Worm (Caenorhabditis elegans) whole organism, L1 larva: ENCODE measurements around the gene clec-70.

Experiments
- C04F5.9 ChIP-seq: sonication (generic microtip); optimal IDR thresholded peaks from 2 replicates; lab custom pipeline; 2016; ENCODE audit warnings: missing genetic modification characterization, missing compliant biosample characterization
- alr-1 ChIP-seq: fragments of 200-800 bp; sonication (Bioruptor generic); optimal IDR thresholded peaks from 2 replicates; lab custom pipeline; 2018; ENCODE audit warnings: borderline replicate concordance, mild to moderate bottlenecking, missing genetic modification characterization, missing compliant biosample characterization
- blmp-1 ChIP-seq: fragments of 150-350 bp; optimal IDR thresholded peaks from 2 replicates; lab custom pipeline; 2014; ENCODE audit warnings: missing biosample characterization, missing genetic modification characterization
- ceh-8 ChIP-seq: fragments of 200-800 bp; sonication (Bioruptor generic); optimal IDR thresholded peaks from 2 replicates; lab custom pipeline; 2018; ENCODE audit warnings: mild to moderate bottlenecking, missing genetic modification characterization, moderate library complexity, missing compliant biosample characterization
- ceh-82 ChIP-seq, 3 experiments: fragments of 150-350 bp in 1 of 3; sonication (generic microtip) in 2 of 3; optimal IDR thresholded peaks; 2 replicates each; lab custom pipeline; 2014 to 2017; ENCODE audit warnings: missing biosample characterization in 3 of 3, missing genetic modification characterization in 3 of 3
- ceh-88 ChIP-seq: fragments of 200-800 bp; sonication (Bioruptor generic); IDR thresholded peaks from 2 replicates; pipeline ENCODE4 v1.3.6; 2022; ENCODE audit warnings: missing genetic modification characterization, missing compliant biosample characterization
- ces-1 ChIP-seq: fragments of 150-350 bp; optimal IDR thresholded peaks from 2 replicates; lab custom pipeline; 2014; ENCODE audit warnings: missing biosample characterization, missing genetic modification reagents, missing genetic modification characterization
- dsc-1 ChIP-seq: sonication (generic microtip); optimal IDR thresholded peaks from 2 replicates; lab custom pipeline; 2016; ENCODE audit warnings: mild to moderate bottlenecking, missing genetic modification characterization, missing compliant biosample characterization
- efl-1 ChIP-seq, 4 experiments: fragments of 150-350 bp; optimal IDR thresholded peaks in 3 of 4; peaks in 1 of 4; 1 replicate in 1 of 4; 2 replicates in 3 of 4; lab custom pipeline; 2014; ENCODE audit warnings: missing biosample characterization in 2 of 4, missing genetic modification characterization in 2 of 4, missing genetic modification reagents in 2 of 4
- egl-13 ChIP-seq: sonication (generic microtip); optimal IDR thresholded peaks from 2 replicates; lab custom pipeline; 2016; ENCODE audit warnings: missing genotype, missing genetic modification reagents, missing genetic modification characterization, missing compliant biosample characterization
- egl-27 ChIP-seq, 2 experiments: fragments of 150-350 bp in 1 of 2; sonication (generic microtip); optimal IDR thresholded peaks; 3 replicates each; lab custom pipeline; 2017 to 2018; ENCODE audit warnings: missing biosample characterization in 2 of 2, missing genetic modification characterization in 2 of 2, missing genetic modification reagents in 2 of 2
- elt-2 ChIP-seq: sonication (generic microtip); optimal IDR thresholded peaks from 2 replicates; lab custom pipeline; 2016; ENCODE audit warnings: missing genetic modification characterization, mild to moderate bottlenecking, inconsistent platforms, missing compliant biosample characterization, missing genetic modification reagents
- fkh-8 ChIP-seq: sonication (generic microtip); optimal IDR thresholded peaks from 2 replicates; lab custom pipeline; 2016; ENCODE audit warnings: mild to moderate bottlenecking, missing genetic modification characterization, missing compliant biosample characterization
- hlh-4 ChIP-seq: sonication (generic microtip); optimal IDR thresholded peaks from 2 replicates; lab custom pipeline; 2016; ENCODE audit warnings: mild to moderate bottlenecking, missing genetic modification characterization, missing compliant biosample characterization
- hpl-2 ChIP-seq: fragments of 150-350 bp; optimal IDR thresholded peaks from 2 replicates; lab custom pipeline; 2014; ENCODE audit warnings: missing biosample characterization, missing genetic modification reagents, missing genetic modification characterization
- irx-1 ChIP-seq: sonication (generic microtip); optimal IDR thresholded peaks from 2 replicates; lab custom pipeline; 2016; ENCODE audit warnings: missing genetic modification characterization, missing compliant biosample characterization
- isw-1 ChIP-seq: fragments of 200-800 bp; sonication (Bioruptor generic); IDR thresholded peaks from 2 replicates; pipeline ENCODE4 v1.3.6; 2022; ENCODE audit warnings: missing genetic modification characterization, missing compliant biosample characterization
- jun-1 ChIP-seq: fragments of 150-350 bp; optimal IDR thresholded peaks from 2 replicates; lab custom pipeline; 2014; ENCODE audit warnings: missing biosample characterization, missing genetic modification reagents, missing genetic modification characterization
- lin-15B ChIP-seq: fragments of 150-350 bp; sonication (generic microtip); optimal IDR thresholded peaks from 3 replicates; lab custom pipeline; 2014; ENCODE audit warnings: missing biosample characterization, missing genetic modification characterization
- lin-35 ChIP-seq, 2 experiments: fragments of 150-350 bp; optimal IDR thresholded peaks; 2 replicates each; lab custom pipeline; 2014; ENCODE audit warnings: missing biosample characterization in 2 of 2, missing genetic modification characterization in 2 of 2, missing genetic modification reagents in 2 of 2
- lin-39 ChIP-seq: fragments of 150-350 bp; optimal IDR thresholded peaks from 2 replicates; lab custom pipeline; 2014; ENCODE audit warnings: missing biosample characterization, missing genetic modification reagents, missing genetic modification characterization
- lir-3 ChIP-seq: sonication (generic microtip); optimal IDR thresholded peaks from 2 replicates; lab custom pipeline; 2016; ENCODE audit warnings: mild to moderate bottlenecking, missing genetic modification characterization, moderate library complexity, missing compliant biosample characterization; ENCODE audit not compliant: poor library complexity
- lsy-2 ChIP-seq, 2 experiments: fragments of 150-350 bp; optimal IDR thresholded peaks; 2 replicates each; lab custom pipeline; 2014; ENCODE audit warnings: missing biosample characterization in 2 of 2, missing genetic modification characterization in 2 of 2
- mdl-1 ChIP-seq, 2 experiments: fragments of 150-350 bp; optimal IDR thresholded peaks; 2 replicates each; lab custom pipeline; 2014 to 2017; ENCODE audit warnings: missing biosample characterization in 2 of 2, missing genetic modification characterization in 2 of 2, inconsistent platforms in 1 of 2
- nhr-19 ChIP-seq: fragments of 200-800 bp; sonication (Bioruptor generic); conservative IDR thresholded peaks from 2 replicates; pipeline ENCODE4 v1.3.6; 2022; ENCODE audit warnings: missing genetic modification characterization, missing compliant biosample characterization
- nhr-20 ChIP-seq: sonication (generic microtip); optimal IDR thresholded peaks from 2 replicates; lab custom pipeline; 2016; ENCODE audit warnings: mild to moderate bottlenecking, missing genetic modification characterization, missing compliant biosample characterization
- nhr-237 ChIP-seq: fragments of 150-350 bp; optimal IDR thresholded peaks from 2 replicates; lab custom pipeline; 2014; ENCODE audit warnings: missing biosample characterization, missing genetic modification characterization
- nhr-28 ChIP-seq: fragments of 150-350 bp; optimal IDR thresholded peaks from 2 replicates; lab custom pipeline; 2014; ENCODE audit warnings: missing biosample characterization, missing genetic modification characterization
- nhr-76 ChIP-seq: sonication (generic microtip); optimal IDR thresholded peaks from 2 replicates; lab custom pipeline; 2017; ENCODE audit warnings: missing biosample characterization, missing genetic modification characterization
- nhr-90 ChIP-seq: sonication (generic microtip); optimal IDR thresholded peaks from 2 replicates; lab custom pipeline; 2016; ENCODE audit warnings: mild to moderate bottlenecking, missing genetic modification characterization, missing compliant biosample characterization; ENCODE audit not compliant: poor library complexity
- pag-3 ChIP-seq: sonication (generic microtip); optimal IDR thresholded peaks from 2 replicates; lab custom pipeline; 2017; ENCODE audit warnings: missing genetic modification characterization, mild to moderate bottlenecking, missing compliant biosample characterization, antibody characterized with exemption, borderline replicate concordance; ENCODE audit not compliant: insufficient read depth
- pax-3 ChIP-seq: fragments of 200-800 bp; sonication (Bioruptor generic); optimal IDR thresholded peaks from 2 replicates; lab custom pipeline; 2018; ENCODE audit warnings: mild to moderate bottlenecking, missing genetic modification characterization, moderate library complexity, missing compliant biosample characterization
- pqm-1 ChIP-seq: sonication (generic microtip); optimal IDR thresholded peaks from 3 replicates; lab custom pipeline; 2017; ENCODE audit warnings: missing biosample characterization, missing genetic modification characterization
- rnt-1 ChIP-seq: sonication (generic microtip); optimal IDR thresholded peaks from 2 replicates; lab custom pipeline; 2016; ENCODE audit warnings: mild to moderate bottlenecking, missing genetic modification characterization, moderate library complexity, missing compliant biosample characterization
- snpc-4 ChIP-seq: fragments of 150-350 bp; optimal IDR thresholded peaks from 2 replicates; lab custom pipeline; 2014; ENCODE audit warnings: missing biosample characterization, missing genetic modification characterization
- snu-23 ChIP-seq: sonication (generic microtip); optimal IDR thresholded peaks from 2 replicates; lab custom pipeline; 2016; ENCODE audit warnings: missing genetic modification characterization, missing compliant biosample characterization
- sptf-1 ChIP-seq: fragments of 150-350 bp; optimal IDR thresholded peaks from 2 replicates; lab custom pipeline; 2014; ENCODE audit warnings: missing biosample characterization, missing genetic modification characterization
- tbx-2 ChIP-seq: sonication (generic microtip); optimal IDR thresholded peaks from 2 replicates; lab custom pipeline; 2016; ENCODE audit warnings: missing genetic modification characterization, missing compliant biosample characterization
- tlp-1 ChIP-seq: fragments of 150-350 bp; optimal IDR thresholded peaks from 2 replicates; lab custom pipeline; 2014; ENCODE audit warnings: missing biosample characterization, missing genetic modification characterization
- vab-15 ChIP-seq: sonication (generic microtip); optimal IDR thresholded peaks from 2 replicates; lab custom pipeline; 2017; ENCODE audit warnings: missing genotype, mild to moderate bottlenecking, missing genetic modification characterization, missing compliant biosample characterization
- xbp-1 ChIP-seq: sonication (generic microtip); optimal IDR thresholded peaks from 2 replicates; lab custom pipeline; 2016; ENCODE audit warnings: missing genetic modification characterization, missing compliant biosample characterization
- zip-4 ChIP-seq: fragments of 200-800 bp; sonication (Bioruptor generic); optimal IDR thresholded peaks from 2 replicates; lab custom pipeline; 2018; ENCODE audit warnings: mild to moderate bottlenecking, missing genetic modification characterization, moderate library complexity, missing compliant biosample characterization
- ztf-11 ChIP-seq, 2 experiments: sonication (generic microtip); optimal IDR thresholded peaks; 2 replicates each; lab custom pipeline; 2016 to 2017; ENCODE audit warnings: missing genetic modification characterization in 2 of 2, missing biosample characterization in 1 of 2, missing compliant biosample characterization in 1 of 2
- ztf-4 ChIP-seq: fragments of 150-350 bp; optimal IDR thresholded peaks from 2 replicates; lab custom pipeline; 2014; ENCODE audit warnings: missing biosample characterization, missing genetic modification characterization

The clec-70 gene

ce11 chrIV:3899719-3900554 lies 32.6 kb upstream of the clec-70 start, which contains the start of gene srz-62:
srz-62 (plus strand) TSS chrIV:3900504.
- no peak for TF ChIP-seq nhr-19 (GFP tag; lab: Robert Waterston, UW)
- TF ChIP-seq nhr-28 (tag; lab: Kevin White, UChicago) = no peak
- peak; percentile 43 for TF ChIP-seq egl-13 (tag; lab: Kevin White, UChicago)
- peak in 1 of 2 experiments; percentile 61 for TF ChIP-seq lsy-2 (tag; optimal IDR thresholded peaks at IDR 0.05; lab: Kevin White, UChicago)
- peak; percentile 92 for TF ChIP-seq tlp-1 (tag; lab: Kevin White, UChicago)
- TF ChIP-seq lin-35 (GFP tag; optimal IDR thresholded peaks at IDR 0.05; lab: Kevin White, UChicago) = peak in 1 of 2 experiments; percentile 56
- peak in 1 of 2 experiments; percentile 23 for TF ChIP-seq egl-27 (tag; optimal IDR thresholded peaks at IDR 0.05; lab: Kevin White, UChicago)
- no peak for TF ChIP-seq pag-3
- no peak for TF ChIP-seq snpc-4
- no peak for TF ChIP-seq ces-1
- TF ChIP-seq lin-15B (tag; lab: Kevin White, UChicago) = no peak
- no peak for TF ChIP-seq ceh-88 (GFP tag; lab: Robert Waterston, UW)
- no peak for TF ChIP-seq rnt-1
- TF ChIP-seq ztf-4 (tag; lab: Kevin White, UChicago) = no peak
- TF ChIP-seq zip-4 (GFP tag; lab: Kevin White, UChicago) = no peak
- no peak for TF ChIP-seq alr-1 (tag; lab: Kevin White, UChicago)
- TF ChIP-seq nhr-20 (tag; lab: Kevin White, UChicago) = peak; percentile 32
- no peak for TF ChIP-seq ztf-11 (tag; optimal IDR thresholded peaks at IDR 0.05; lab: Kevin White, UChicago)
- no peak for TF ChIP-seq blmp-1
- TF ChIP-seq pqm-1 (tag; lab: Kevin White, UChicago) = peak; percentile 100
- TF ChIP-seq C04F5.9 (tag; lab: Kevin White, UChicago) = no peak
- TF ChIP-seq ceh-8 (GFP tag; lab: Kevin White, UChicago) = no peak
- no peak for TF ChIP-seq vab-15 (tag; lab: Kevin White, UChicago)
- TF ChIP-seq ceh-82 (tag; optimal IDR thresholded peaks at IDR 0.05; lab: Kevin White, UChicago) = no peak
- peak; percentile 97 for TF ChIP-seq jun-1 (tag; lab: Kevin White, UChicago)
- peak; percentile 40 for TF ChIP-seq nhr-90 (tag; lab: Kevin White, UChicago)
- TF ChIP-seq sptf-1 (tag; lab: Kevin White, UChicago) = no peak
- peak; percentile 68 for TF ChIP-seq pax-3
- TF ChIP-seq isw-1 = no peak
- TF ChIP-seq nhr-76 = no peak
- no peak for TF ChIP-seq nhr-237
- no peak for TF ChIP-seq mdl-1 (tag; optimal IDR thresholded peaks at IDR 0.05; lab: Kevin White, UChicago)
- TF ChIP-seq dsc-1 = no peak
- no peak for TF ChIP-seq irx-1 (tag; lab: Kevin White, UChicago)
- peak; percentile 100 for TF ChIP-seq elt-2 (tag; lab: Kevin White, UChicago)
- no peak for TF ChIP-seq hlh-4
- no peak for TF ChIP-seq lir-3 (tag; lab: Kevin White, UChicago)
- TF ChIP-seq tbx-2 (tag; lab: Kevin White, UChicago) = no peak
- TF ChIP-seq fkh-8 (tag; lab: Kevin White, UChicago) = no peak
- TF ChIP-seq xbp-1 (tag; lab: Kevin White, UChicago) = no peak
- TF ChIP-seq lin-39 (tag; lab: Kevin White, UChicago) = no peak
- TF ChIP-seq efl-1 (optimal IDR thresholded peaks at IDR 0.05; lab: Kevin White, UChicago) = no peak
- TF ChIP-seq efl-1 (GFP tag; optimal IDR thresholded peaks at IDR 0.05 in 1 of 2; lab: Kevin White, UChicago) = peak in 1 of 2 experiments; percentile 78
- peak; percentile 5 for TF ChIP-seq hpl-2 (GFP tag; lab: Kevin White, UChicago)
- TF ChIP-seq snu-23 = no peak
